Worm (Caenorhabditis elegans) whole organism, L4 larva: ENCODE measurements around the gene ssu-2.

ENCODE experiments used
- F37D6.2 ChIP-seq: sonication (generic microtip); optimal IDR thresholded peaks from 2 replicates; lab custom pipeline; 2016; ENCODE audit warnings: mild to moderate bottlenecking, missing genetic modification characterization, missing compliant biosample characterization
- T26A8.4 ChIP-seq: fragments of 200-800 bp; sonication (Bioruptor generic); IDR thresholded peaks from 2 replicates; pipeline ENCODE4 v1.3.6; 2022; ENCODE audit warnings: missing genetic modification characterization, missing compliant biosample characterization
- Y5F2A.4 ChIP-seq: fragments of 200-800 bp; sonication (Bioruptor generic); optimal IDR thresholded peaks from 2 replicates; lab custom pipeline; 2018; ENCODE audit warnings: mild to moderate bottlenecking, missing genetic modification characterization, missing compliant biosample characterization
- ZK337.2 ChIP-seq: fragments of 200-800 bp; sonication (Bioruptor generic); IDR thresholded peaks from 2 replicates; pipeline ENCODE4 v1.3.6; 2022; ENCODE audit warnings: missing genetic modification reagents, missing genetic modification characterization, missing compliant biosample characterization
- ceh-44 ChIP-seq: fragments of 200-800 bp; sonication (Bioruptor generic); IDR thresholded peaks from 2 replicates; pipeline ENCODE4 v1.3.6; 2022; ENCODE audit warnings: missing genetic modification reagents, missing genetic modification characterization, missing compliant biosample characterization
- ceh-62 ChIP-seq: sonication (generic microtip); optimal IDR thresholded peaks from 2 replicates; lab custom pipeline; 2017; ENCODE audit warnings: missing biosample characterization, missing genetic modification characterization
- ctbp-1 ChIP-seq: fragments of 200-800 bp; sonication (Bioruptor generic); IDR thresholded peaks from 2 replicates; pipeline ENCODE4 v1.3.6; 2022; ENCODE audit warnings: missing genetic modification reagents, missing genetic modification characterization, missing compliant biosample characterization
- daf-16 ChIP-seq, 3 experiments: sonication (generic microtip); optimal IDR thresholded peaks; 2 replicates each; lab custom pipeline; 2016 to 2017; ENCODE audit warnings: missing genetic modification characterization in 3 of 3, missing genetic modification reagents in 3 of 3, mild to moderate bottlenecking in 2 of 3, missing compliant biosample characterization in 2 of 3, missing biosample characterization in 1 of 3, moderate library complexity in 1 of 3
- dpl-1 ChIP-seq: fragments of 150-350 bp; optimal IDR thresholded peaks from 2 replicates; lab custom pipeline; 2014; ENCODE audit warnings: missing biosample characterization, missing genetic modification reagents, missing genetic modification characterization
- duxl-1 ChIP-seq: sonication (generic microtip); optimal IDR thresholded peaks from 2 replicates; lab custom pipeline; 2016; ENCODE audit warnings: mild to moderate bottlenecking, missing genetic modification characterization, moderate library complexity, missing compliant biosample characterization; ENCODE audit not compliant: poor library complexity
- dve-1 ChIP-seq: sonication (generic microtip); optimal IDR thresholded peaks from 2 replicates; lab custom pipeline; 2017; ENCODE audit warnings: antibody characterized with exemption, mild to moderate bottlenecking, missing genetic modification characterization, missing compliant biosample characterization; ENCODE audit not compliant: insufficient read depth
- fkh-10 ChIP-seq: fragments of 150-350 bp; optimal IDR thresholded peaks from 2 replicates; lab custom pipeline; 2014; ENCODE audit warnings: missing biosample characterization, missing genetic modification reagents, missing genetic modification characterization
- gei-8 ChIP-seq: fragments of 200-800 bp; sonication (Bioruptor generic); optimal IDR thresholded peaks from 2 replicates; lab custom pipeline; 2018; ENCODE audit warnings: mild to moderate bottlenecking, missing genetic modification characterization, missing compliant biosample characterization
- hlh-30 ChIP-seq: sonication (generic microtip); optimal IDR thresholded peaks from 2 replicates; lab custom pipeline; 2017; ENCODE audit warnings: antibody characterized with exemption, mild to moderate bottlenecking, missing genetic modification characterization, missing compliant biosample characterization; ENCODE audit not compliant: insufficient read depth
- hmg-1.1 ChIP-seq: fragments of 200-800 bp; sonication (Bioruptor generic); IDR thresholded peaks from 2 replicates; pipeline ENCODE4 v1.3.6; 2022; ENCODE audit warnings: missing genetic modification reagents, missing genetic modification characterization, missing compliant biosample characterization
- lin-1 ChIP-seq: fragments of 200-800 bp; sonication (Bioruptor generic); IDR thresholded peaks from 2 replicates; pipeline ENCODE4 v1.3.6; 2022; ENCODE audit warnings: missing genetic modification reagents, missing genetic modification characterization, missing compliant biosample characterization
- lsy-2 ChIP-seq, 2 experiments: fragments of 150-350 bp in 1 of 2; sonication (generic microtip) in 1 of 2; optimal IDR thresholded peaks; 2 replicates each; lab custom pipeline; 2014 to 2017; ENCODE audit warnings: missing biosample characterization in 2 of 2, missing genetic modification characterization in 2 of 2
- mdl-1 ChIP-seq, 2 experiments: fragments of 150-350 bp in 1 of 2; sonication (generic microtip) in 1 of 2; optimal IDR thresholded peaks; 2 replicates each; lab custom pipeline; 2014 to 2017; ENCODE audit warnings: missing biosample characterization in 2 of 2, missing genetic modification characterization in 2 of 2
- mdt-29 ChIP-seq: fragments of 200-800 bp; sonication (Bioruptor generic); IDR thresholded peaks from 2 replicates; pipeline ENCODE4 v1.3.6; 2022; ENCODE audit warnings: missing genetic modification reagents, missing genetic modification characterization, missing compliant biosample characterization
- mep-1 ChIP-seq: fragments of 150-350 bp; sonication (generic microtip); optimal IDR thresholded peaks from 3 replicates; lab custom pipeline; 2014; ENCODE audit warnings: missing biosample characterization, missing genetic modification characterization
- mes-2 ChIP-seq: sonication (generic microtip); optimal IDR thresholded peaks from 2 replicates; lab custom pipeline; 2016; ENCODE audit warnings: missing genotype, mild to moderate bottlenecking, missing genetic modification characterization, missing compliant biosample characterization; ENCODE audit not compliant: poor library complexity, severe bottlenecking
- mxl-2 ChIP-seq: fragments of 200-800 bp; sonication (Bioruptor generic); conservative IDR thresholded peaks from 2 replicates; pipeline ENCODE4 v1.3.6; 2022; ENCODE audit warnings: missing genetic modification reagents, missing genetic modification characterization, missing compliant biosample characterization
- nhr-102 ChIP-seq: sonication (generic microtip); optimal IDR thresholded peaks from 2 replicates; lab custom pipeline; 2016; ENCODE audit warnings: mild to moderate bottlenecking, missing genetic modification characterization, moderate library complexity, missing compliant biosample characterization
- nhr-42 ChIP-seq: fragments of 200-800 bp; sonication (Bioruptor generic); IDR thresholded peaks from 2 replicates; pipeline ENCODE4 v1.3.6; 2022; ENCODE audit warnings: missing genetic modification characterization, missing compliant biosample characterization
- nhr-48 ChIP-seq: sonication (generic microtip); optimal IDR thresholded peaks from 2 replicates; lab custom pipeline; 2016; ENCODE audit warnings: mild to moderate bottlenecking, missing genetic modification characterization, missing compliant biosample characterization
- nhr-6 ChIP-seq: fragments of 150-350 bp; optimal IDR thresholded peaks from 2 replicates; lab custom pipeline; 2014; ENCODE audit warnings: missing biosample characterization, missing genetic modification characterization
- rbr-2 ChIP-seq: sonication (generic microtip); optimal IDR thresholded peaks from 2 replicates; lab custom pipeline; 2016; ENCODE audit warnings: missing genotype, missing genetic modification characterization, missing compliant biosample characterization
- snpc-1.2 ChIP-seq: fragments of 200-800 bp; sonication (Bioruptor generic); IDR thresholded peaks from 2 replicates; pipeline ENCODE4 v1.3.6; 2022; ENCODE audit warnings: missing genetic modification reagents, missing genetic modification characterization, missing compliant biosample characterization
- unc-130 ChIP-seq: sonication (generic microtip); optimal IDR thresholded peaks from 2 replicates; lab custom pipeline; 2016; ENCODE audit warnings: missing genetic modification reagents, missing genetic modification characterization, missing compliant biosample characterization
- ztf-7 ChIP-seq: fragments of 150-350 bp; optimal IDR thresholded peaks from 2 replicates; lab custom pipeline; 2014; ENCODE audit warnings: missing biosample characterization, missing genetic modification characterization

ssu-2 gene

ce11 chrIV:14326694-14327298, 34.3 kb upstream of the ssu-2 start (continued):
- TF ChIP-seq mes-2 (tag; lab: Kevin White, UChicago) (peak; percentile 87), rbr-2 (tag; lab: Kevin White, UChicago) (peak; percentile 77), snpc-1.2 (GFP tag; lab: Robert Waterston, UW) (peak; percentile 100), ctbp-1 (no peak), ceh-44 (GFP tag; lab: Robert Waterston, UW) (no peak)

- TF ChIP-seq snpc-1.2 (GFP tag; lab: Robert Waterston, UW) (peak; percentile 92), mdt-29 (0 out of 2 replicates have a peak, but pooled peaks have one; percentile 5)
Observed at ce11 chrIV:14328276-14328675, 32.8 kb upstream of the ssu-2 start.

- TF ChIP-seq hmg-1.1: no peak
- no peak for TF ChIP-seq ZK337.2 (GFP tag; lab: Robert Waterston, UW)
- no peak for TF ChIP-seq unc-130 (GFP tag; lab: Kevin White, UChicago)
- TF ChIP-seq, all 104 proteins: peak for 0
Observed at ce11 chrIV:14334359-14334758, 26.7 kb upstream of the ssu-2 start, which contains the start of gene Y67A10A.3. TSS of gene Y67A10A.3 (minus strand) at chrIV:14334459.

ce11 chrIV:14335768-14336167, 25.3 kb upstream of the ssu-2 start:
- TF ChIP-seq mdt-29 (no peak), duxl-1 (tag; lab: Kevin White, UChicago) (no peak), F37D6.2 (tag; lab: Kevin White, UChicago) (no peak)
- TF ChIP-seq, all 104 proteins: peak for 0

- TF ChIP-seq ceh-62 (no peak), fkh-10 (GFP tag; lab: Kevin White, UChicago) (no peak), dve-1 (tag; lab: Kevin White, UChicago) (no peak), daf-16 (GFP tag; optimal IDR thresholded peaks at IDR 0.05; lab: Kevin White, UChicago) (no peak), daf-16 (tag; optimal IDR thresholded peaks at IDR 0.05; lab: Kevin White, UChicago) (no peak), mep-1 (no peak)
Observed at ce11 chrIV:14337757-14338156, 23.3 kb upstream of the ssu-2 start, which contains the start of gene Y67A10A.2. TSS of gene Y67A10A.2 (plus strand) at chrIV:14338057.

- TF ChIP-seq lsy-2 (tag; optimal IDR thresholded peaks at IDR 0.05; lab: Kevin White, UChicago) (no peak), T26A8.4 (GFP tag; lab: Robert Waterston, UW) (no peak), nhr-6 (no peak), dve-1 (tag; lab: Kevin White, UChicago) (no peak), mxl-2 (GFP tag; lab: Robert Waterston, UW) (no peak), nhr-102 (no peak), hlh-30 (tag; lab: Kevin White, UChicago) (no peak), ctbp-1 (no peak), gei-8 (GFP tag; lab: Kevin White, UChicago) (no peak), duxl-1 (tag; lab: Kevin White, UChicago) (no peak), nhr-48 (tag; lab: Kevin White, UChicago) (no peak), Y5F2A.4 (GFP tag; lab: Kevin White, UChicago) (no peak)
Observed at ce11 chrIV:14339657-14340056, 21.4 kb upstream of the ssu-2 start, which contains the start of gene Y67A10A.11. TSS of gene Y67A10A.11 (plus strand) at chrIV:14339957.

- TF ChIP-seq nhr-42 (GFP tag; lab: Robert Waterston, UW) (no peak), mdl-1 (tag; optimal IDR thresholded peaks at IDR 0.05; lab: Kevin White, UChicago) (no peak), dpl-1 (GFP tag; lab: Kevin White, UChicago) (no peak), lin-1 (GFP tag; lab: Robert Waterston, UW) (no peak), ztf-7 (tag; lab: Kevin White, UChicago) (no peak)
Observed at ce11 chrIV:14343756-14344155, 17.3 kb upstream of the ssu-2 start, which contains the start of gene srlf-28. TSS of gene srlf-28 (minus strand) at chrIV:14343856.
